Worm (Caenorhabditis elegans): ENCODE data around the gene lido-13.
A peak's percentile ranks its signal among the peaks of the same experiment; 100 is the strongest.

The lido-13 gene

DNA sequence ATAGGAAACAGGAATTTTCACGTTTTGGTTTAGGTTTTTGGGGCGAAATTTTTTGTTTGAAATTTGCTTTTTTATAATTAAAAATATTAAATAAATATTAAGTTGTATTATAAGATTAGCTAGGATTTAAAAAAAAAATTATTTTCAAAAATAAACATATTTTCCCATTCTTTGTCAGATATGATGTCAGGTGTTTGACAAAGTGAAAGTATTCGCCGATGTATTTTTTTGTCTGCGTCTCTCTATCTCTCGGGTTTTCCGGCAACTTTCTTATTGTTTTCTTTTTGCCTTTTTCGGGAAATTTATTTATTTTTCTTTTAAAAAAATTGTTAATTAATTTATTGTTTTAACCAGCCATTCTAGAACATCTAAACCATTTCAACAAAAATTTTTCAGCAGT is 23.7 kb downstream of the lido-13 start:
- no peak for TF ChIP-seq hrde-1 (tag; optimal IDR thresholded peaks at IDR 0.05; ENCODE audit: borderline replicate concordance)
- no peak for TF ChIP-seq egl-18 (GFP tag; IDR thresholded peaks at IDR 0.05)
- no peak for TF ChIP-seq egl-44 (GFP tag; IDR thresholded peaks at IDR 0.05)
- TF ChIP-seq lsy-27 (tag; optimal IDR thresholded peaks at IDR 0.05; ENCODE audit: borderline replicate concordance, insufficient read depth) = no peak
- no peak for TF ChIP-seq F33H1.4 (GFP tag; IDR thresholded peaks at IDR 0.05)
- TF ChIP-seq K11D2.4 (GFP tag; IDR thresholded peaks at IDR 0.05) = no peak
- TF ChIP-seq ztf-6 (GFP tag; IDR thresholded peaks at IDR 0.05) = no peak
- no peak for TF ChIP-seq F49E8.2 (tag; optimal IDR thresholded peaks at IDR 0.05; ENCODE audit: insufficient read depth)
- TF ChIP-seq mes-4 (tag; optimal IDR thresholded peaks at IDR 0.05) = no peak
- TF ChIP-seq T26A5.8 (tag; optimal IDR thresholded peaks at IDR 0.05) = no peak
- no peak for TF ChIP-seq egrh-3 (GFP tag; IDR thresholded peaks at IDR 0.05)
- no peak for TF ChIP-seq aptf-3 (GFP tag; IDR thresholded peaks at IDR 0.05)

DNA sequence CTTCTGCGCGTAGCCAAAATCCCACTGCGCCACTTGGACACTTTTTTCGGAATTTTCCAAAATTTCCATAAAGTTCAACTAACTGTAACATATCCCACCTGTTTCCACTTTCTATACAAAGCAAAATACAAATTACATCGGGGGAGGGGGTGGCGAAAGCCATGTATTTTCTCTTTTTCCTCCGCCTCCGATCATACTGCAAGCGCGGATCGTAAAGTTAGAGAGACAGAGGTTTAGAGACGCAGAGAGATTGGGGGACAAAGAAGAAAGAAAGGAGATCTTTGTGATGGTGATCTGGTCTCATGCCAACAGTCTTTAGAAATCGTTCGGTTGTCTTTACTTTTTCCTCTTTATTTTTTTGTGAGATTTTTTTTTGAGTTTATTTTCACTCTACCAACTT is 25.9 kb downstream of the lido-13 start:
- no peak for TF ChIP-seq hrde-1 (tag; optimal IDR thresholded peaks at IDR 0.05; ENCODE audit: borderline replicate concordance)
- TF ChIP-seq F37B4.10 (GFP tag; IDR thresholded peaks at IDR 0.05) = no peak
- no peak for TF ChIP-seq unc-130 (GFP tag; optimal IDR thresholded peaks at IDR 0.05)
- TF ChIP-seq pbrm-1 (GFP tag; IDR thresholded peaks at IDR 0.05) = no peak
- no peak for TF ChIP-seq egl-44 (GFP tag; IDR thresholded peaks at IDR 0.05)
- TF ChIP-seq lsl-1 (GFP tag; optimal IDR thresholded peaks at IDR 0.05) = no peak
- TF ChIP-seq nhr-120 (GFP tag; IDR thresholded peaks at IDR 0.05) = no peak
- no peak for TF ChIP-seq F49E8.2 (tag; optimal IDR thresholded peaks at IDR 0.05; ENCODE audit: insufficient read depth)
- no peak for TF ChIP-seq lag-1 (GFP tag; IDR thresholded peaks at IDR 0.05)
- no peak for TF ChIP-seq attf-6 (GFP tag; IDR thresholded peaks at IDR 0.05)
- no peak for TF ChIP-seq lir-1 (GFP tag; conservative IDR thresholded peaks at IDR 0.05)
- no peak for TF ChIP-seq zim-3 (tag; optimal IDR thresholded peaks at IDR 0.05)
- TF ChIP-seq B0035.1 (tag; optimal IDR thresholded peaks at IDR 0.05) = no peak

DNA sequence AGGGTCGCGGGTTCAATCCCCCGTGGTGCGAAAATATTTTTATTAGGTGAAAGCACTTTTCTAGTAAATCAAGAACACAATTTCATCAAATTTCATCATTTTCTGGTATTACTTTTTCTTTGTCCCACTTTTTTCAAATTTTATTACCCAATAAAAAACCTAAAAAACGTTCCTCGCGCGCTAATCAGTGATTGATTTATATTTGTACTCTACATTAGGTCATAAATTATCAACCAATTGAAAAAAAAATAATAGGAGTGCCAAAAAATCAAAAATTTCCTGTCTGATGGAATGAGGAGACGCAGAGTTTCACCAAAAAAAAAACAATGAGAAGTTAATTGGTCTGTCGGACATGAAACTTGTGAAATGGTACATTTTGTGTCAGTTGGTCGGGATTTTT is 29.5 kb downstream of the lido-13 start:
- TF ChIP-seq lir-1 (GFP tag; conservative IDR thresholded peaks at IDR 0.05) = no peak
- TF ChIP-seq hmg-20 (GFP tag; IDR thresholded peaks at IDR 0.05) = no peak
- TF ChIP-seq hrde-1 (tag; optimal IDR thresholded peaks at IDR 0.05; ENCODE audit: borderline replicate concordance) = no peak
- no peak for TF ChIP-seq sea-2 (GFP tag; IDR thresholded peaks at IDR 0.05)
- no peak for TF ChIP-seq ztf-6 (GFP tag; IDR thresholded peaks at IDR 0.05)
- TF ChIP-seq F57A8.1 (GFP tag; optimal IDR thresholded peaks at IDR 0.05) = no peak
- no peak for TF ChIP-seq efl-1 (GFP tag; optimal IDR thresholded peaks at IDR 0.05)
- no peak for TF ChIP-seq zfh-2 (GFP tag; conservative IDR thresholded peaks at IDR 0.05)

DNA sequence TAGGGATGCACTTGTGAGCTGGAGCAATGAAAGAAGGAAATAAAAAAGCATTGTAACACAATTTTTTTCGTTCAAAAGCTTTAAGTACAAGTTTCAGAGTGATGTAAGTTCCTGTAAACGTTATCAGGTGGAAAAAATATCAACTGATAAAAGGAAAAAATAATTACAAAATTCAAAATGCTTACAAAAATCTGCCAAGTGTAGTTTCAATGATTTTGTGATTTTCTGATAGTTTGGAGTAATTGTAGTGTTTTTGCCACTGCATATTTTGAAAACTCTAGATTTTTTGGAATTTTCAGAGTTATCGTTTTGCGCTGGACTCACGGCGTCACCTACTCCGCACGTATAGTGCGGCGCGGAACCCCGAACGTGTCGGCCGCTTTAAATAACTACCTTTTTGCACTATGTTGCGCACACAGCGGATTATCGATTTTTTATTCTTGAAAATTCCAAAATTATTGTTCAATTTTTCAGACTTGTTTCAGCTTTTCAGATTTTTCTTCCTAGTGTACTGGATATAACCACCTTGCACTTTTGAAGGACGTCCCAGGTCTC is 30.7 kb downstream of the lido-13 start, which contains the start of gene clec-2:
Gene clec-2, minus strand, starts transcription at position 51 of the 555 bp plus-strand sequence.
- TF ChIP-seq snpc-1.1 (tag; optimal IDR thresholded peaks at IDR 0.05; ENCODE audit: insufficient read depth) (peak; percentile 10), hmg-1.2 (GFP tag; IDR thresholded peaks at IDR 0.05) (peak; percentile 39), nfya-1 (tag; optimal IDR thresholded peaks at IDR 0.05; ENCODE audit: borderline replicate concordance, insufficient read depth) (no peak), snpc-4 (GFP tag; optimal IDR thresholded peaks at IDR 0.05) (no peak), snpc-4 (tag; optimal IDR thresholded peaks at IDR 0.05) (peak in 2 of 4 experiments; percentile 69 to 76)
